Worm (Caenorhabditis elegans) whole organism, late embryonic: ENCODE data around the gene immp-2.

ENCODE experiments used
- C08G9.2 ChIP-seq: sonication (generic microtip); optimal IDR thresholded peaks from 2 replicates; lab custom pipeline; 2016; ENCODE audit warnings: mild to moderate bottlenecking, missing genetic modification characterization, moderate library complexity, missing compliant biosample characterization
- F13H6.1 ChIP-seq: sonication (generic microtip); optimal IDR thresholded peaks from 2 replicates; lab custom pipeline; 2016; ENCODE audit warnings: missing genetic modification characterization, missing compliant biosample characterization
- K09A11.1 ChIP-seq: sonication (generic microtip); optimal IDR thresholded peaks from 2 replicates; lab custom pipeline; 2017; ENCODE audit warnings: antibody characterized with exemption, mild to moderate bottlenecking, missing genetic modification characterization, missing compliant biosample characterization; ENCODE audit not compliant: insufficient read depth
- T23F11.4 ChIP-seq: fragments of 200-800 bp; sonication (Bioruptor generic); optimal IDR thresholded peaks from 2 replicates; lab custom pipeline; 2018; ENCODE audit warnings: mild to moderate bottlenecking, missing genetic modification characterization, missing compliant biosample characterization
- ahr-1 ChIP-seq: sonication (generic microtip); optimal IDR thresholded peaks from 2 replicates; lab custom pipeline; 2016; ENCODE audit warnings: missing genetic modification characterization, missing compliant biosample characterization
- ama-1 ChIP-seq: fragments of 150-350 bp; optimal IDR thresholded peaks from 2 replicates; lab custom pipeline; 2014
- ceh-18 ChIP-seq: sonication (generic microtip); optimal IDR thresholded peaks from 2 replicates; lab custom pipeline; 2016; ENCODE audit warnings: missing genetic modification characterization, missing compliant biosample characterization
- ceh-19 ChIP-seq: fragments of 200-800 bp; sonication (Bioruptor generic); optimal IDR thresholded peaks from 2 replicates; lab custom pipeline; 2018; ENCODE audit warnings: mild to moderate bottlenecking, missing genetic modification characterization, missing compliant biosample characterization
- ceh-2 ChIP-seq: sonication (generic microtip); optimal IDR thresholded peaks from 2 replicates; lab custom pipeline; 2016; ENCODE audit warnings: missing genotype, missing genetic modification characterization, missing compliant biosample characterization
- ceh-22 ChIP-seq: sonication (generic microtip); optimal IDR thresholded peaks from 2 replicates; lab custom pipeline; 2017; ENCODE audit warnings: missing biosample characterization, missing genetic modification characterization
- ceh-24 ChIP-seq: sonication (generic microtip); optimal IDR thresholded peaks from 2 replicates; lab custom pipeline; 2016; ENCODE audit warnings: mild to moderate bottlenecking, missing genetic modification characterization, missing compliant biosample characterization
- ceh-30 ChIP-seq: fragments of 150-350 bp; optimal IDR thresholded peaks from 2 replicates; lab custom pipeline; 2014; ENCODE audit warnings: missing biosample characterization, missing genetic modification characterization
- ceh-31 ChIP-seq: sonication (generic microtip); optimal IDR thresholded peaks from 2 replicates; lab custom pipeline; 2016; ENCODE audit warnings: missing genetic modification characterization, missing compliant biosample characterization
- ceh-34 ChIP-seq: sonication (generic microtip); optimal IDR thresholded peaks from 2 replicates; lab custom pipeline; 2016; ENCODE audit warnings: mild to moderate bottlenecking, missing genetic modification characterization, missing compliant biosample characterization
- ceh-45 ChIP-seq: fragments of 200-800 bp; sonication (Bioruptor generic); IDR thresholded peaks from 2 replicates; pipeline ENCODE4 v1.3.6; 2022; ENCODE audit warnings: missing genetic modification reagents, missing genetic modification characterization, missing compliant biosample characterization
- ceh-9 ChIP-seq: sonication (generic microtip); optimal IDR thresholded peaks from 2 replicates; lab custom pipeline; 2016; ENCODE audit warnings: mild to moderate bottlenecking, missing genetic modification characterization, inconsistent platforms, missing compliant biosample characterization
- dve-1 ChIP-seq: sonication (generic microtip); optimal IDR thresholded peaks from 2 replicates; lab custom pipeline; 2017; ENCODE audit warnings: antibody characterized with exemption, mild to moderate bottlenecking, missing genetic modification characterization, missing compliant biosample characterization
- elt-2 ChIP-seq: sonication (generic microtip); optimal IDR thresholded peaks from 2 replicates; lab custom pipeline; 2016; ENCODE audit warnings: missing genetic modification reagents, missing genetic modification characterization, missing compliant biosample characterization
- ets-4 ChIP-seq: sonication (generic microtip); optimal IDR thresholded peaks from 2 replicates; lab custom pipeline; 2016; ENCODE audit warnings: missing genetic modification characterization, missing compliant biosample characterization
- fax-1 ChIP-seq: sonication (generic microtip); optimal IDR thresholded peaks from 2 replicates; lab custom pipeline; 2016; ENCODE audit warnings: missing genotype, missing genetic modification characterization, missing compliant biosample characterization
- fkh-6 ChIP-seq: sonication (generic microtip); optimal IDR thresholded peaks from 2 replicates; lab custom pipeline; 2016; ENCODE audit warnings: missing genetic modification characterization, missing compliant biosample characterization
- hlh-13 ChIP-seq: fragments of 200-800 bp; sonication (Bioruptor generic); optimal IDR thresholded peaks from 2 replicates; lab custom pipeline; 2018; ENCODE audit warnings: mild to moderate bottlenecking, missing genetic modification characterization, missing compliant biosample characterization
- hlh-15 ChIP-seq: sonication (generic microtip); optimal IDR thresholded peaks from 2 replicates; lab custom pipeline; 2016; ENCODE audit warnings: missing genetic modification characterization, missing compliant biosample characterization
- hlh-30 ChIP-seq: sonication (generic microtip); optimal IDR thresholded peaks from 2 replicates; lab custom pipeline; 2017; ENCODE audit warnings: antibody characterized with exemption, missing genetic modification characterization, missing compliant biosample characterization; ENCODE audit not compliant: insufficient read depth
- hlh-6 ChIP-seq: sonication (generic microtip); optimal IDR thresholded peaks from 2 replicates; lab custom pipeline; 2016; ENCODE audit warnings: missing genotype, missing genetic modification characterization, missing compliant biosample characterization
- lin-11 ChIP-seq: fragments of 200-800 bp; sonication (Bioruptor generic); optimal IDR thresholded peaks from 2 replicates; lab custom pipeline; 2018; ENCODE audit warnings: mild to moderate bottlenecking, missing genetic modification characterization, missing compliant biosample characterization
- madf-2 ChIP-seq: sonication (generic microtip); optimal IDR thresholded peaks from 2 replicates; lab custom pipeline; 2017; ENCODE audit warnings: missing genetic modification characterization, missing compliant biosample characterization
- mec-3 ChIP-seq: sonication (generic microtip); optimal IDR thresholded peaks from 2 replicates; lab custom pipeline; 2016; ENCODE audit warnings: borderline replicate concordance, missing genetic modification characterization, missing compliant biosample characterization
- nhr-11 ChIP-seq: fragments of 150-350 bp; optimal IDR thresholded peaks from 2 replicates; lab custom pipeline; 2014; ENCODE audit warnings: missing biosample characterization, missing genetic modification characterization
- nhr-232 ChIP-seq: sonication (generic microtip); optimal IDR thresholded peaks from 2 replicates; lab custom pipeline; 2016; ENCODE audit warnings: missing genetic modification characterization, missing compliant biosample characterization
- odd-2 ChIP-seq: sonication (generic microtip); optimal IDR thresholded peaks from 2 replicates; lab custom pipeline; 2017; ENCODE audit warnings: antibody characterized with exemption, mild to moderate bottlenecking, missing genetic modification characterization, missing compliant biosample characterization
- pag-3 ChIP-seq: sonication (generic microtip); optimal IDR thresholded peaks from 2 replicates; lab custom pipeline; 2016; ENCODE audit warnings: missing compliant biosample characterization, missing genetic modification characterization, borderline replicate concordance
- pat-9 ChIP-seq: fragments of 200-800 bp; sonication (Bioruptor generic); optimal IDR thresholded peaks from 2 replicates; lab custom pipeline; 2018; ENCODE audit warnings: mild to moderate bottlenecking, missing genetic modification characterization, moderate library complexity, missing compliant biosample characterization
- pax-1 ChIP-seq: fragments of 150-350 bp; optimal IDR thresholded peaks from 2 replicates; lab custom pipeline; 2014; ENCODE audit warnings: missing biosample characterization, missing genetic modification characterization
- pha-2 ChIP-seq: sonication (generic microtip); optimal IDR thresholded peaks from 2 replicates; lab custom pipeline; 2017; ENCODE audit warnings: mild to moderate bottlenecking, missing genetic modification characterization, missing compliant biosample characterization
- pqm-1 ChIP-seq: sonication (generic microtip); optimal IDR thresholded peaks from 2 replicates; lab custom pipeline; 2016; ENCODE audit warnings: missing genetic modification characterization, missing compliant biosample characterization
- rnt-1 ChIP-seq: sonication (generic microtip); optimal IDR thresholded peaks from 2 replicates; lab custom pipeline; 2016; ENCODE audit warnings: missing genetic modification characterization, missing compliant biosample characterization
- sox-2 ChIP-seq: fragments of 200-800 bp; sonication (Bioruptor generic); IDR thresholded peaks from 2 replicates; pipeline ENCODE4 v1.3.6; 2022; ENCODE audit warnings: missing genetic modification reagents, missing genetic modification characterization, missing compliant biosample characterization
- sox-4 ChIP-seq: sonication (generic microtip); optimal IDR thresholded peaks from 2 replicates; lab custom pipeline; 2017; ENCODE audit warnings: mild to moderate bottlenecking, missing genetic modification characterization, inconsistent platforms, missing compliant biosample characterization
- syd-9 ChIP-seq: sonication (generic microtip); optimal IDR thresholded peaks from 2 replicates; lab custom pipeline; 2016; ENCODE audit warnings: mild to moderate bottlenecking, missing genetic modification characterization, moderate library complexity, missing compliant biosample characterization
- tbx-2 ChIP-seq: sonication (generic microtip); optimal IDR thresholded peaks from 2 replicates; lab custom pipeline; 2016; ENCODE audit warnings: missing genetic modification characterization, missing compliant biosample characterization
- ttx-3 ChIP-seq: sonication (generic microtip); optimal IDR thresholded peaks from 2 replicates; lab custom pipeline; 2016; ENCODE audit warnings: missing genetic modification reagents, missing genetic modification characterization, missing compliant biosample characterization
- unc-3 ChIP-seq, 2 experiments: fragments of 200-800 bp in 1 of 2; sonication (Bioruptor generic) in 1 of 2; sonication (generic microtip) in 1 of 2; conservative IDR thresholded peaks in 1 of 2; optimal IDR thresholded peaks in 1 of 2; 2 replicates each; pipeline versions ENCODE4 v1.3.6 to Lab custom; 2016 to 2022; ENCODE audit warnings: missing compliant biosample characterization in 2 of 2, missing genetic modification characterization in 2 of 2, missing genetic modification reagents in 1 of 2
- unc-42 ChIP-seq: sonication (generic microtip); optimal IDR thresholded peaks from 2 replicates; lab custom pipeline; 2016; ENCODE audit warnings: missing genotype, missing genetic modification characterization, missing compliant biosample characterization
- unc-55 ChIP-seq: sonication (generic microtip); optimal IDR thresholded peaks from 2 replicates; lab custom pipeline; 2017; ENCODE audit warnings: missing biosample characterization, missing genetic modification reagents, missing genetic modification characterization
- unc-86 ChIP-seq: sonication (generic microtip); optimal IDR thresholded peaks from 2 replicates; lab custom pipeline; 2016; ENCODE audit warnings: missing genetic modification characterization, missing compliant biosample characterization
- ztf-16 ChIP-seq: sonication (generic microtip); optimal IDR thresholded peaks from 2 replicates; lab custom pipeline; 2017; ENCODE audit warnings: missing genetic modification characterization, missing compliant biosample characterization

Gene immp-2

ce11 chrIV:961862-962261 lies 43.8 kb downstream of the immp-2 start:
- TF ChIP-seq sox-4 (no peak), unc-42 (peak; percentile 81), syd-9 (tag; lab: Kevin White, UChicago) (no peak), ceh-30 (tag; lab: Kevin White, UChicago) (no peak)

- TF ChIP-seq pqm-1 (tag; lab: Kevin White, UChicago) (no peak), fax-1 (tag; lab: Kevin White, UChicago) (no peak)
Observed at ce11 chrIV:960177-960576, 45.5 kb downstream of the immp-2 start.

- TF ChIP-seq T23F11.4, result no peak
- no peak for TF ChIP-seq ceh-2 (tag; lab: Kevin White, UChicago)
- TF ChIP-seq hlh-15 (tag; lab: Kevin White, UChicago), result no peak
- TF ChIP-seq ceh-30 (tag; lab: Kevin White, UChicago), result no peak
- no peak for TF ChIP-seq ceh-19 (GFP tag; lab: Kevin White, UChicago)
- TF ChIP-seq ceh-18 (tag; lab: Kevin White, UChicago), result no peak
- no peak for TF ChIP-seq K09A11.1
Observed at ce11 chrIV:959221-959620, 46.4 kb downstream of the immp-2 start, which contains the start of gene plx-1. plx-1 (plus strand) TSS chrIV:959521.

ce11 chrIV:957820-958219 lies 47.8 kb downstream of the immp-2 start:
- no peak for TF ChIP-seq K09A11.1
- TF ChIP-seq unc-55 (GFP tag; lab: Kevin White, UChicago), result peak; percentile 45
- TF ChIP-seq lin-11 (tag; lab: Kevin White, UChicago), result no peak
- TF ChIP-seq ceh-24 (tag; lab: Kevin White, UChicago), result no peak
- TF ChIP-seq sox-2 (GFP tag; lab: Robert Waterston, UW), result no peak
- TF ChIP-seq ceh-2 (tag; lab: Kevin White, UChicago), result no peak
- no peak for TF ChIP-seq ama-1
- no peak for TF ChIP-seq ceh-22 (tag; lab: Kevin White, UChicago)
- no peak for TF ChIP-seq mec-3 (tag; lab: Kevin White, UChicago)
- no peak for TF ChIP-seq nhr-232
- TF ChIP-seq ceh-30 (tag; lab: Kevin White, UChicago), result no peak
- no peak for TF ChIP-seq ahr-1 (tag; lab: Kevin White, UChicago)
- TF ChIP-seq T23F11.4, result no peak
- no peak for TF ChIP-seq pha-2 (tag; lab: Kevin White, UChicago)
- no peak for TF ChIP-seq unc-3 (GFP tag; conservative IDR thresholded peaks at IDR 0.05; lab: Robert Waterston, UW)
- TF ChIP-seq unc-3 (tag; optimal IDR thresholded peaks at IDR 0.05; lab: Kevin White, UChicago), result no peak
- TF ChIP-seq nhr-11 (tag; lab: Kevin White, UChicago), result no peak
- TF ChIP-seq pag-3, result no peak
- no peak for TF ChIP-seq hlh-6 (tag; lab: Kevin White, UChicago)
- no peak for TF ChIP-seq madf-2 (tag; lab: Kevin White, UChicago)
- TF ChIP-seq ceh-34 (tag; lab: Kevin White, UChicago), result peak; percentile 2
- TF ChIP-seq tbx-2 (tag; lab: Kevin White, UChicago), result peak; percentile 61
- TF ChIP-seq elt-2 (tag; lab: Kevin White, UChicago), result no peak
- no peak for TF ChIP-seq ztf-16 (tag; lab: Kevin White, UChicago)
- TF ChIP-seq pax-1 (tag; lab: Kevin White, UChicago), result no peak
- TF ChIP-seq hlh-13 (GFP tag; lab: Kevin White, UChicago), result no peak
- TF ChIP-seq unc-42, result no peak
- TF ChIP-seq odd-2, result no peak
- TF ChIP-seq dve-1 (tag; lab: Kevin White, UChicago), result peak; percentile 36
- TF ChIP-seq fkh-6 (tag; lab: Kevin White, UChicago), result no peak
- TF ChIP-seq ets-4 (tag; lab: Kevin White, UChicago), result no peak
- no peak for TF ChIP-seq C08G9.2 (tag; lab: Kevin White, UChicago)
- peak; percentile 90 for TF ChIP-seq hlh-30 (tag; lab: Kevin White, UChicago)
- peak; percentile 62 for TF ChIP-seq ceh-31
- TF ChIP-seq ceh-45 (GFP tag; lab: Robert Waterston, UW), result no peak
- TF ChIP-seq ttx-3, result no peak
- peak; percentile 92 for TF ChIP-seq rnt-1 (tag; lab: Kevin White, UChicago)
- TF ChIP-seq F13H6.1, result no peak
- peak; percentile 18 for TF ChIP-seq pat-9
- no peak for TF ChIP-seq ceh-9 (tag; lab: Kevin White, UChicago)
- no peak for TF ChIP-seq unc-86 (tag; lab: Kevin White, UChicago)
